Fruit fly (Drosophila melanogaster): ENCODE results near the gene CG8560.

DNA sequence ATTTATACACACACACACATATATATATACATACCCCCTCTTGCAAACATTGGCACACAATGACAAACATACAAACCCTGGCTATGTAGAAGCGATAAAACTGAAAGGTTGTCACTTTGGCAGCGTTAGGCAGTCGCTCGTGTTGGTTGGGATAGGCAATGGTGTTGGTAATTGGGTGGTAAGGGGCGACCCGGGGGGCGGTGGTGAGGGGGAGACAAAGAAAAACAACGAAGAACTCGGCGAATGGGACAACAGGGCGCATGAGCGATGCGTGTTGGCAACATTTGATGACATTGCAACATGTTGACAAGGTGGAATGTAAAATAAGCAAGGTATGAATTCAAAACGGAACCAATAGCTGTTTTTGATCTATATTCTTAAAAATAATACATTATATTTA is 18.6 kb upstream of the CG8560 start:
- TF ChIP-seq ey (GFP tag; optimal IDR thresholded peaks at IDR 0.05) (no peak), dl (GFP tag; optimal IDR thresholded peaks at IDR 0.05; ENCODE audit: insufficient read depth in 1 of 2, partially characterized antibody in 2 of 2) (no peak), usp (GFP tag; optimal IDR thresholded peaks at IDR 0.05) (no peak), h (GFP tag; optimal IDR thresholded peaks at IDR 0.05) (no peak), pan (optimal IDR thresholded peaks at IDR 0.05) (no peak), fru (GFP tag; optimal IDR thresholded peaks at IDR 0.05) (no peak), woc (GFP tag; optimal IDR thresholded peaks at IDR 0.05) (no peak), CG32264 (GFP tag; optimal IDR thresholded peaks at IDR 0.05) (no peak), sage (GFP tag; optimal IDR thresholded peaks at IDR 0.05) (no peak), Abd-B (GFP tag; optimal IDR thresholded peaks at IDR 0.05) (no peak), br (GFP tag; optimal IDR thresholded peaks at IDR 0.05) (no peak), tai (GFP tag; optimal IDR thresholded peaks at IDR 0.05) (no peak), lola (GFP tag; optimal IDR thresholded peaks at IDR 0.05) (no peak), Dfd (GFP tag; optimal IDR thresholded peaks at IDR 0.05) (no peak)
